Worm (Caenorhabditis elegans) whole organism, young adult: Measurements from ENCODE around the gene ZK829.7.

Experiments used
- B0336.3 ChIP-seq: fragments of 200-800 bp; sonication (Bioruptor generic); IDR thresholded peaks from 2 replicates; pipeline ENCODE4 v1.3.6; 2022; ENCODE audit warnings: missing genetic modification characterization, missing compliant biosample characterization
- C06A6.2 ChIP-seq: fragments of 200-800 bp; sonication (Bioruptor generic); conservative IDR thresholded peaks from 2 replicates; pipeline ENCODE4 v1.3.6; 2022; ENCODE audit warnings: missing genetic modification characterization, missing compliant biosample characterization
- D2030.7 ChIP-seq: fragments of 200-800 bp; sonication (Bioruptor generic); IDR thresholded peaks from 2 replicates; pipeline ENCODE4 v1.3.6; 2022; ENCODE audit warnings: missing genetic modification reagents, missing genetic modification characterization, missing compliant biosample characterization
- F10E7.11 ChIP-seq: sonication (generic microtip); optimal IDR thresholded peaks from 2 replicates; lab custom pipeline; 2017; ENCODE audit warnings: mild to moderate bottlenecking, missing genetic modification characterization, moderate library complexity, missing compliant biosample characterization
- F37B4.10 ChIP-seq: fragments of 200-800 bp; sonication (Bioruptor generic); IDR thresholded peaks from 2 replicates; pipeline ENCODE4 v1.3.6; 2022; ENCODE audit warnings: missing genetic modification characterization, missing compliant biosample characterization
- F49E8.2 ChIP-seq: sonication (generic microtip); optimal IDR thresholded peaks from 3 replicates; lab custom pipeline; 2017; ENCODE audit warnings: missing genetic modification characterization, mild to moderate bottlenecking, missing compliant biosample characterization, antibody characterized with exemption, moderate library complexity; ENCODE audit not compliant: insufficient read depth
- F57A8.1 ChIP-seq: fragments of 200-800 bp; sonication (Bioruptor generic); optimal IDR thresholded peaks from 2 replicates; lab custom pipeline; 2018; ENCODE audit warnings: mild to moderate bottlenecking, missing genetic modification characterization, moderate library complexity, missing compliant biosample characterization
- F57C9.4 ChIP-seq: sonication (generic microtip); optimal IDR thresholded peaks from 2 replicates; lab custom pipeline; 2017; ENCODE audit warnings: mild to moderate bottlenecking, missing genetic modification characterization, missing compliant biosample characterization
- K11D2.4 ChIP-seq: fragments of 200-800 bp; sonication (Bioruptor generic); IDR thresholded peaks from 2 replicates; pipeline ENCODE4 v1.3.6; 2022; ENCODE audit warnings: missing genetic modification reagents, missing genetic modification characterization, missing compliant biosample characterization
- Y53F4B.3 ChIP-seq: fragments of 200-800 bp; sonication (Bioruptor generic); IDR thresholded peaks from 2 replicates; pipeline ENCODE4 v1.3.6; 2022; ENCODE audit warnings: missing genetic modification reagents, missing genetic modification characterization, missing compliant biosample characterization
- Y56A3A.18 ChIP-seq: fragments of 200-800 bp; sonication (Bioruptor generic); IDR thresholded peaks from 2 replicates; pipeline ENCODE4 v1.3.6; 2022; ENCODE audit warnings: missing genetic modification reagents, missing genetic modification characterization, missing compliant biosample characterization
- akir-1 ChIP-seq: fragments of 200-800 bp; sonication (Bioruptor generic); optimal IDR thresholded peaks from 2 replicates; lab custom pipeline; 2018; ENCODE audit warnings: mild to moderate bottlenecking, missing genetic modification characterization, moderate library complexity, missing compliant biosample characterization
- bed-1 ChIP-seq: fragments of 200-800 bp; sonication (Bioruptor generic); IDR thresholded peaks from 2 replicates; pipeline ENCODE4 v1.3.6; 2022; ENCODE audit warnings: missing genetic modification reagents, missing genetic modification characterization, missing compliant biosample characterization
- cebp-1 ChIP-seq, 2 experiments: fragments of 200-800 bp in 1 of 2; sonication (Bioruptor generic) in 1 of 2; sonication (generic microtip) in 1 of 2; IDR thresholded peaks in 1 of 2; optimal IDR thresholded peaks in 1 of 2; 2 replicates each; pipeline versions ENCODE4 v1.3.6 to Lab custom; 2017 to 2022; ENCODE audit warnings: missing compliant biosample characterization in 2 of 2, missing genetic modification characterization in 2 of 2, mild to moderate bottlenecking in 1 of 2, missing genetic modification reagents in 1 of 2, moderate library complexity in 1 of 2
- cebp-2 ChIP-seq: fragments of 200-800 bp; sonication (Bioruptor generic); IDR thresholded peaks from 2 replicates; pipeline ENCODE4 v1.3.6; 2022; ENCODE audit warnings: missing genetic modification characterization, missing compliant biosample characterization
- ceh-100 ChIP-seq: fragments of 200-800 bp; sonication (Bioruptor generic); IDR thresholded peaks from 2 replicates; pipeline ENCODE4 v1.3.6; 2022; ENCODE audit warnings: missing genetic modification reagents, missing genetic modification characterization, missing compliant biosample characterization
- egl-18 ChIP-seq: fragments of 200-800 bp; sonication (Bioruptor generic); IDR thresholded peaks from 2 replicates; pipeline ENCODE4 v1.3.6; 2022; ENCODE audit warnings: missing genetic modification reagents, missing genetic modification characterization, missing compliant biosample characterization
- gei-17 ChIP-seq: fragments of 200-800 bp; sonication (Bioruptor generic); optimal IDR thresholded peaks from 2 replicates; lab custom pipeline; 2018; ENCODE audit warnings: mild to moderate bottlenecking, missing genetic modification characterization, missing compliant biosample characterization
- hmg-1.2 ChIP-seq: fragments of 200-800 bp; sonication (Bioruptor generic); IDR thresholded peaks from 2 replicates; pipeline ENCODE4 v1.3.6; 2022; ENCODE audit warnings: missing genetic modification reagents, missing genetic modification characterization, missing compliant biosample characterization
- hmg-20 ChIP-seq: fragments of 200-800 bp; sonication (Bioruptor generic); IDR thresholded peaks from 2 replicates; pipeline ENCODE4 v1.3.6; 2022; ENCODE audit warnings: missing genetic modification reagents, missing genetic modification characterization, missing compliant biosample characterization
- lag-1 ChIP-seq: fragments of 200-800 bp; sonication (Bioruptor generic); IDR thresholded peaks from 2 replicates; pipeline ENCODE4 v1.3.6; 2022; ENCODE audit warnings: missing genetic modification reagents, missing genetic modification characterization, missing compliant biosample characterization
- let-526 ChIP-seq: fragments of 200-800 bp; sonication (Bioruptor generic); IDR thresholded peaks from 2 replicates; pipeline ENCODE4 v1.3.6; 2022; ENCODE audit warnings: missing genetic modification reagents, missing genetic modification characterization, missing compliant biosample characterization
- lir-1 ChIP-seq: fragments of 200-800 bp; sonication (Bioruptor generic); conservative IDR thresholded peaks from 2 replicates; pipeline ENCODE4 v1.3.6; 2022; ENCODE audit warnings: missing genetic modification reagents, missing genetic modification characterization, missing compliant biosample characterization
- lsy-27 ChIP-seq: sonication (generic microtip); optimal IDR thresholded peaks from 2 replicates; lab custom pipeline; 2017; ENCODE audit warnings: missing genetic modification characterization, mild to moderate bottlenecking, missing compliant biosample characterization, antibody characterized with exemption, missing genotype, borderline replicate concordance; ENCODE audit not compliant: insufficient read depth
- madf-10 ChIP-seq: sonication (generic microtip); optimal IDR thresholded peaks from 2 replicates; lab custom pipeline; 2016; ENCODE audit warnings: mild to moderate bottlenecking, missing genetic modification characterization, missing compliant biosample characterization
- madf-6 ChIP-seq: fragments of 200-800 bp; sonication (Bioruptor generic); IDR thresholded peaks from 2 replicates; pipeline ENCODE4 v1.3.6; 2022; ENCODE audit warnings: missing genetic modification reagents, missing genetic modification characterization, missing compliant biosample characterization
- nhr-120 ChIP-seq: fragments of 200-800 bp; sonication (Bioruptor generic); IDR thresholded peaks from 2 replicates; pipeline ENCODE4 v1.3.6; 2022; ENCODE audit warnings: missing genetic modification characterization, missing compliant biosample characterization
- nhr-80 ChIP-seq: sonication (generic microtip); optimal IDR thresholded peaks from 2 replicates; lab custom pipeline; 2016; ENCODE audit warnings: missing genetic modification characterization, missing compliant biosample characterization
- pha-4 ChIP-seq: fragments of 150-350 bp; sonication (generic microtip); optimal IDR thresholded peaks from 2 replicates; lab custom pipeline; 2014; ENCODE audit warnings: missing biosample characterization, missing genetic modification reagents, missing genetic modification characterization
- rec-8 ChIP-seq, 2 experiments: sonication (generic microtip); optimal IDR thresholded peaks; 2 replicates each; lab custom pipeline; 2016; ENCODE audit warnings: mild to moderate bottlenecking in 2 of 2, missing genetic modification characterization in 2 of 2, missing genetic modification reagents in 2 of 2, missing genotype in 2 of 2, missing biosample characterization in 1 of 2, missing compliant biosample characterization in 1 of 2, moderate library complexity in 1 of 2
- repo-1 ChIP-seq: sonication (generic microtip); optimal IDR thresholded peaks from 2 replicates; lab custom pipeline; 2017; ENCODE audit warnings: mild to moderate bottlenecking, missing genetic modification characterization, missing compliant biosample characterization
- rpc-1 ChIP-seq, 2 experiments: fragments of 150-350 bp in 1 of 2; sonication (generic microtip) in 1 of 2; optimal IDR thresholded peaks; 2 replicates each; lab custom pipeline; 2014 to 2018; ENCODE audit warnings: missing biosample characterization in 1 of 2, missing genetic modification characterization in 1 of 2, missing genetic modification reagents in 1 of 2, missing genotype in 1 of 2
- sdz-38 ChIP-seq: sonication (generic microtip); optimal IDR thresholded peaks from 2 replicates; lab custom pipeline; 2016; ENCODE audit warnings: missing genotype, missing genetic modification characterization, missing compliant biosample characterization
- snpc-1.1 ChIP-seq: sonication (generic microtip); optimal IDR thresholded peaks from 2 replicates; lab custom pipeline; 2017; ENCODE audit warnings: missing genetic modification characterization, mild to moderate bottlenecking, missing compliant biosample characterization, antibody characterized with exemption, moderate library complexity, missing genotype, missing genetic modification reagents; ENCODE audit not compliant: insufficient read depth
- snpc-1.3 ChIP-seq: sonication (generic microtip); optimal IDR thresholded peaks from 2 replicates; lab custom pipeline; 2017; ENCODE audit warnings: missing genetic modification characterization, mild to moderate bottlenecking, missing compliant biosample characterization, antibody characterized with exemption, moderate library complexity, missing genotype, missing genetic modification reagents; ENCODE audit not compliant: insufficient read depth
- snpc-3.4 ChIP-seq: sonication (generic microtip); optimal IDR thresholded peaks from 2 replicates; lab custom pipeline; 2017; ENCODE audit warnings: missing genetic modification characterization, mild to moderate bottlenecking, missing compliant biosample characterization, antibody characterized with exemption, moderate library complexity, missing genotype, missing genetic modification reagents
- snpc-4 ChIP-seq, 5 experiments: fragments of 150-350 bp in 1 of 5; sonication (generic microtip) in 4 of 5; optimal IDR thresholded peaks; 2 replicates each; lab custom pipeline; 2014 to 2018; ENCODE audit warnings: missing genetic modification characterization in 5 of 5, missing biosample characterization in 3 of 5, antibody characterized with exemption in 2 of 5, mild to moderate bottlenecking in 2 of 5, missing compliant biosample characterization in 2 of 5, missing genotype in 2 of 5, moderate library complexity in 2 of 5, missing genetic modification reagents in 1 of 5
- tbx-9 ChIP-seq: sonication (generic microtip); optimal IDR thresholded peaks from 2 replicates; lab custom pipeline; 2016; ENCODE audit warnings: borderline replicate concordance, missing genetic modification characterization, inconsistent platforms, missing compliant biosample characterization
- unc-130 ChIP-seq: sonication (generic microtip); optimal IDR thresholded peaks from 2 replicates; lab custom pipeline; 2016; ENCODE audit warnings: missing genetic modification reagents, missing genetic modification characterization, missing compliant biosample characterization
- xnd-1 ChIP-seq: sonication (generic microtip); optimal IDR thresholded peaks from 2 replicates; lab custom pipeline; 2016; ENCODE audit warnings: missing genotype, missing genetic modification reagents, missing genetic modification characterization, missing compliant biosample characterization
- zim-3 ChIP-seq: sonication (generic microtip); optimal IDR thresholded peaks from 2 replicates; lab custom pipeline; 2017; ENCODE audit warnings: mild to moderate bottlenecking, missing genetic modification characterization, moderate library complexity, missing compliant biosample characterization
- ztf-22 ChIP-seq: fragments of 200-800 bp; sonication (Bioruptor generic); optimal IDR thresholded peaks from 2 replicates; lab custom pipeline; 2018; ENCODE audit warnings: mild to moderate bottlenecking, missing genetic modification characterization, moderate library complexity, missing compliant biosample characterization
- ztf-28 ChIP-seq: fragments of 200-800 bp; sonication (Bioruptor generic); IDR thresholded peaks from 2 replicates; pipeline ENCODE4 v1.3.6; 2022; ENCODE audit warnings: missing genetic modification reagents, missing genetic modification characterization, missing compliant biosample characterization
- ztf-3 ChIP-seq: fragments of 200-800 bp; sonication (Bioruptor generic); optimal IDR thresholded peaks from 2 replicates; lab custom pipeline; 2018; ENCODE audit warnings: mild to moderate bottlenecking, missing genetic modification characterization, missing compliant biosample characterization

The ZK829.7 gene

ce11 chrIV:11961485-11962255 lies at the start of gene ZK829.7:
TSS of gene ZK829.7 (minus strand) at chrIV:11961535.
- no peak for TF ChIP-seq D2030.7
- no peak for TF ChIP-seq cebp-2 (GFP tag; lab: Robert Waterston, UW)
- no peak for TF ChIP-seq lsy-27
- no peak for TF ChIP-seq gei-17 (GFP tag; lab: Kevin White, UChicago)
- TF ChIP-seq ztf-22 (GFP tag; lab: Kevin White, UChicago): no peak
- no peak for TF ChIP-seq hmg-20 (GFP tag; lab: Robert Waterston, UW)
- peak; percentile 53 for TF ChIP-seq snpc-1.3
- no peak for TF ChIP-seq F57C9.4 (tag; lab: Kevin White, UChicago)
- TF ChIP-seq rec-8 (tag; optimal IDR thresholded peaks at IDR 0.05; lab: Kevin White, UChicago): no peak
- peak; percentile 12 for TF ChIP-seq repo-1 (tag; lab: Kevin White, UChicago)
- TF ChIP-seq F57A8.1 (GFP tag; lab: Kevin White, UChicago): no peak
- no peak; the same call in 1 of the 2 replicates for TF ChIP-seq K11D2.4 (GFP tag; lab: Robert Waterston, UW)
- 0 out of 2 replicates have a peak, but pooled peaks have one; percentile 57 for TF ChIP-seq Y56A3A.18
- TF ChIP-seq nhr-120 (GFP tag; lab: Robert Waterston, UW): no peak
- peak; percentile 50; the same call in 1 of the 2 replicates for TF ChIP-seq B0336.3 (GFP tag; lab: Robert Waterston, UW)
- no peak for TF ChIP-seq snpc-1.1
- TF ChIP-seq hmg-1.2 (GFP tag; lab: Robert Waterston, UW): peak; percentile 20; the same call in 1 of the 2 replicates
- TF ChIP-seq rpc-1 (optimal IDR thresholded peaks at IDR 0.05; lab: Kevin White, UChicago): no peak
- no peak for TF ChIP-seq rpc-1 (tag; optimal IDR thresholded peaks at IDR 0.05; lab: Kevin White, UChicago)
- 0 out of 2 replicates have a peak, but pooled peaks have one; percentile 39 for TF ChIP-seq cebp-1 (GFP tag; IDR thresholded peaks at IDR 0.05; lab: Robert Waterston, UW)
- TF ChIP-seq cebp-1 (tag; optimal IDR thresholded peaks at IDR 0.05; lab: Kevin White, UChicago): peak; percentile 85
- TF ChIP-seq snpc-3.4: no peak
- no peak for TF ChIP-seq F37B4.10
- TF ChIP-seq F10E7.11 (tag; lab: Kevin White, UChicago): no peak
- TF ChIP-seq egl-18: no peak
- no peak for TF ChIP-seq tbx-9 (tag; lab: Kevin White, UChicago)
- no peak for TF ChIP-seq unc-130 (GFP tag; lab: Kevin White, UChicago)
- no peak for TF ChIP-seq ztf-3 (GFP tag; lab: Kevin White, UChicago)
- TF ChIP-seq snpc-4 (GFP tag; optimal IDR thresholded peaks at IDR 0.05; lab: Kevin White, UChicago): no peak
- TF ChIP-seq snpc-4 (tag; optimal IDR thresholded peaks at IDR 0.05; lab: Kevin White, UChicago): peak; percentile 24 to 58 (median 40)
- TF ChIP-seq nhr-80 (tag; lab: Kevin White, UChicago): peak; percentile 5
- TF ChIP-seq lag-1 (GFP tag; lab: Robert Waterston, UW): no peak
- TF ChIP-seq let-526 (GFP tag; lab: Robert Waterston, UW): no peak
- peak; percentile 83 for TF ChIP-seq madf-6
- no peak for TF ChIP-seq sdz-38 (tag; lab: Kevin White, UChicago)
- peak; percentile 38; the same call in 1 of the 2 replicates for TF ChIP-seq ceh-100 (GFP tag; lab: Robert Waterston, UW)
- no peak for TF ChIP-seq madf-10 (tag; lab: Kevin White, UChicago)
- no peak for TF ChIP-seq ztf-28
- peak; percentile 31; the same call in 1 of the 2 replicates for TF ChIP-seq C06A6.2 (GFP tag; lab: Robert Waterston, UW)
- TF ChIP-seq zim-3 (tag; lab: Kevin White, UChicago): no peak
- TF ChIP-seq bed-1 (GFP tag; lab: Robert Waterston, UW): no peak
- no peak for TF ChIP-seq Y53F4B.3 (GFP tag; lab: Robert Waterston, UW)
- TF ChIP-seq lir-1: 0 out of 2 replicates have a peak, but pooled peaks have one; percentile 38
- peak; percentile 30 for TF ChIP-seq F49E8.2 (tag; lab: Kevin White, UChicago)
- peak; percentile 45 for TF ChIP-seq xnd-1
- no peak for TF ChIP-seq akir-1
- peak; percentile 16 for TF ChIP-seq pha-4
